Worm (Caenorhabditis elegans) whole organism, L4/young adult: ENCODE results near the gene pigk-1.
A peak's percentile ranks its signal among the peaks of the same experiment; 100 is the strongest.
"Not testable (repeated sequence)": the region's sequence is repeated elsewhere in the genome, so short reads cannot be mapped to it uniquely, and the experiment has no call there.

ENCODE experiments used
- W03F9.2 ChIP-seq: fragments of 150-350 bp; optimal IDR thresholded peaks from 2 replicates; lab custom pipeline; 2014; ENCODE audit warnings: missing biosample characterization, missing genetic modification characterization
- dao-5 ChIP-seq: sonication (generic microtip); optimal IDR thresholded peaks from 2 replicates; lab custom pipeline; 2016; ENCODE audit warnings: missing genotype, missing genetic modification characterization, moderate library complexity, missing compliant biosample characterization
- him-1 ChIP-seq: sonication (generic microtip); optimal IDR thresholded peaks from 2 replicates; lab custom pipeline; 2016; ENCODE audit warnings: missing genotype, missing genetic modification reagents, missing genetic modification characterization, missing compliant biosample characterization

The pigk-1 gene

DNA sequence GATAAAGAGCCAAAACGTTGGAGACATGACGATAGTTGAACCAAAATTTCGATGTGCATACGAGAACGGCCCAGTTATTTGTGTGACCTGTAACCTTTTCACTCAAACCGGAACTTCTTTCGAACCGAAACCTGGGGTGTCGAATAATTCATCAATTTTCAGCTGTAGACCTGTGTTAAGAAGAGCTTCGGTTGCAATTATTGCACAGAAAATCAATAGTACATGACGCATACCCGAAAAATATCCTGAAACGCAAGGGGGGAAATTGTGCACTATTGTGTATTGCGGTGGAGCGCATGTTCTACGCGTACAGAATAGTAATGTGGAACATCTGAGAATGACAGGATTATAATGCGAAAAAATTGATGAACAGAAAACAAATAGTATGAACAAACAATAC lies at the start of gene pigk-1:
TSS of gene pigk-1 (minus strand) at position 248 of the 400 bp plus-strand sequence.
- TF ChIP-seq him-1 (tag; lab: Kevin White, UChicago), result no peak
- TF ChIP-seq dao-5 (tag; lab: Kevin White, UChicago), result no peak
- no peak for TF ChIP-seq W03F9.2

- TF ChIP-seq him-1 (tag; lab: Kevin White, UChicago) (no peak), dao-5 (tag; lab: Kevin White, UChicago) (no peak), W03F9.2 (no peak)
These were observed 46.7 kb upstream of the pigk-1 start for ce11 chrIV:11156526-11156925.

ce11 chrIV:11154425-11155114 lies 44.8 kb upstream of the pigk-1 start, which contains the start of gene C08F8.3:
C08F8.3 (plus strand) TSS chrIV:11155044.
- not testable (repeated sequence) for TF ChIP-seq him-1 (tag; lab: Kevin White, UChicago); W03F9.2; dao-5 (tag; lab: Kevin White, UChicago)

DNA sequence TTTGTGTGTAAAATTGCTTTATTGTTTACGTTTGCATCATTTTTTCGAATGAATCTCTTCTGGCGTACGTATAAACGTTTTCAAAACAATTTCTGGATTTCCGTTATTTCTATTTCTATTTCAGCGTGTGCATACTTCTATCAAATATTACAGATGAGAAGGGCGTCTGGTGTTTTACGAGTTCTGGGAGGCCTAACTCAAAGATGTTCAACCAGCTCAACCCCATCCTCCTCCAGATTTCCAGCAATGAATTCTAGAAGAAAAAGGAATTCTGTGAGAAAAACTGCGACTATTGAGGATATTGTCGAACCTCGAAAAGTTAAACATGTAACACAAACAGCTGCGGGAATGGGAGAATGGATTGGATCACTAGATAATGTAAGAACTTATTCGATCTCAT lies 41.0 kb upstream of the pigk-1 start, which contains the start of gene C08F8.2:
TSS of gene C08F8.2 (plus strand) at position 154 of the 400 bp plus-strand sequence.
- TF ChIP-seq W03F9.2 (no peak), him-1 (tag; lab: Kevin White, UChicago) (no peak), dao-5 (tag; lab: Kevin White, UChicago) (no peak)

- TF ChIP-seq him-1 (tag; lab: Kevin White, UChicago) (peak; percentile 40), W03F9.2 (peak; percentile 92), dao-5 (tag; lab: Kevin White, UChicago) (no peak)
These were observed 39.8 kb upstream of the pigk-1 start, which contains the start of the genes F01G4.6 and pfd-1 for ce11 chrIV:11149454-11150163. F01G4.6 (minus strand) TSS chrIV:11149504. pfd-1 (plus strand) TSS chrIV:11150113.

- TF ChIP-seq dao-5 (tag; lab: Kevin White, UChicago) (no peak), W03F9.2 (peak; percentile 26), him-1 (tag; lab: Kevin White, UChicago) (no peak)
These were observed 39.1 kb upstream of the pigk-1 start for ce11 chrIV:11148788-11149366.

ce11 chrIV:11146962-11147470 lies 37.2 kb upstream of the pigk-1 start, which contains the start of gene pigq-1:
pigq-1 (minus strand) TSS chrIV:11147247.
- TF ChIP-seq dao-5 (tag; lab: Kevin White, UChicago) (peak; percentile 12), him-1 (tag; lab: Kevin White, UChicago) (no peak)

DNA sequence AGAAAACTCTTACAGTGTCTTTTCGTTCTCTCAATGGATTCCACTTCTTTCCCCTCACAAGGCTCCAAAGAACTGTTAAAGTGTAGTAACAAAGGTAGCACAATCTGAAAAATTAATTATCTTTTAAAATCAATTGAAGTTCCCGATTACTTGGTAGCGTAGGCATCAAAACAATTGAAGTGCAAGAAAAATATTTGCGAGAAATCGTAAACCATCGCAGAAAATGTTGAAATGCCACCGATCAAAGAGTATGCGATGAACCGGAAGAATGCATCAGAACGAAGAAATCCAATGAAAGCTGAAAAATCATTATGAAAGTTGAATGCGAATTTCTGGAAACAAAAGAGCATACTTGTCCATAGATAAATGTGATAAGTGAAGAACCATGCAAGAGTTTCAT lies 36.7 kb upstream of the pigk-1 start:
- TF ChIP-seq dao-5 (tag; lab: Kevin White, UChicago) (no peak), him-1 (tag; lab: Kevin White, UChicago) (no peak), W03F9.2 (no peak)

DNA sequence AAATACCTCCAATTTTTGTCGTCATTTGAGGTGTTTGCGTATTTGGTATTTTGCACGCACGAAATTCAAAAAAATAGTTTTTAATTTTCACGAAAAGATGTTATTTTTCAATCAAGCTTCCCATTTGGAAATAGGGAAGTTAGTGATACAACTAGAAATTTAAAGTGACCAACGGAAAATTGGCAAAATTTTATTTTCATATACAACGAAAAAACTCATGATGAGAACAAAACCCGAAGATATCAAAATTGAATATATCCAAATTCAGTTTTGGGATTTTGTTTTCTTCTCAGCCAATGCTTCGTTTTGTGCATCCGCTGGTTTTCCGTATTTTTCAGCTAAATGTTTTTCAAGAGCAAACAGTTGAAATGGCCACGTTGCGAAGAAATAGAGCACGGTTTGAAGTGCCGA lies 36.1 kb upstream of the pigk-1 start:
- TF ChIP-seq dao-5 (tag; lab: Kevin White, UChicago) (no peak), him-1 (tag; lab: Kevin White, UChicago) (no peak), W03F9.2 (no peak)

DNA sequence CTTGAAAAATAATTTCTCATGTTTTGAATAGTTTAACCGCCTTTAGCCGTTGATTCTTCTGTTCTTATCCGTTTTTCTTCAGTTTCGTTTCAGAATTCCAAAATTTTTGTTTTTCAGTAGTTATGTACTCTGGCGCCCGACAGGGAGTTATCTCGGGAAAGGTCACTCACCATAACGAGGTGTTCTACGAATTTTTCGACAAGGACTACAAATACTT lies 33.3 kb upstream of the pigk-1 start, which contains the start of gene F01G4.4:
TSS of gene F01G4.4 (plus strand) at position 118 of the 217 bp plus-strand sequence.
- TF ChIP-seq W03F9.2, result no peak
- no peak for TF ChIP-seq dao-5 (tag; lab: Kevin White, UChicago)
- no peak for TF ChIP-seq him-1 (tag; lab: Kevin White, UChicago)

ce11 chrIV:11142314-11143227 lies 32.8 kb upstream of the pigk-1 start, which contains the start of gene skih-2:
skih-2 (minus strand) TSS chrIV:11142364.
- TF ChIP-seq W03F9.2 (peak; percentile 14), him-1 (tag; lab: Kevin White, UChicago) (no peak), dao-5 (tag; lab: Kevin White, UChicago) (no peak)

DNA sequence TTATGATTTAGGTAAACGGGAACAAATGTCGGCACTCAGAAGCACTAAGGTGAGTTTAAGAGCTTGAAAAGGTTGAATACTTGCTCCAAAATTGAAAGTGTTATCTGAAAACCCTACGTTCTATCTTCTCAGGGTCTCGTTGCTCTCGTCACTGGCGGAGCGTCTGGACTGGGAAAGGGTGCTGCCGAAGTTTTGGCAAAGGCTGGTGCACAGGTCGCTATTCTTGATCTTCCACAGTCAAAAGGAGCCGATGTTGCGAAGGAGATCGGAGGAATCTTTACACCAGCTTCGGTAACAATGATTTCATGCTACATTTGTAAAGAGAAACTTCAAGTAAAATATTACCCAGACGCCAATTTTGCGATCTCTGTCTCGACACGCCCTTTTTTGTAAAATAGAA lies 21.4 kb upstream of the pigk-1 start, which contains the start of gene ard-1:
TSS of gene ard-1 (plus strand) at position 12 of the 400 bp plus-strand sequence.
- TF ChIP-seq W03F9.2 (no peak), dao-5 (tag; lab: Kevin White, UChicago) (no peak)

- TF ChIP-seq him-1 (tag; lab: Kevin White, UChicago) (no peak), dao-5 (tag; lab: Kevin White, UChicago) (no peak), W03F9.2 (no peak)
These were observed 21.0 kb upstream of the pigk-1 start for ce11 chrIV:11130774-11131173.
